Worm (Caenorhabditis elegans): ENCODE results near the gene F20D1.3.

DNA sequence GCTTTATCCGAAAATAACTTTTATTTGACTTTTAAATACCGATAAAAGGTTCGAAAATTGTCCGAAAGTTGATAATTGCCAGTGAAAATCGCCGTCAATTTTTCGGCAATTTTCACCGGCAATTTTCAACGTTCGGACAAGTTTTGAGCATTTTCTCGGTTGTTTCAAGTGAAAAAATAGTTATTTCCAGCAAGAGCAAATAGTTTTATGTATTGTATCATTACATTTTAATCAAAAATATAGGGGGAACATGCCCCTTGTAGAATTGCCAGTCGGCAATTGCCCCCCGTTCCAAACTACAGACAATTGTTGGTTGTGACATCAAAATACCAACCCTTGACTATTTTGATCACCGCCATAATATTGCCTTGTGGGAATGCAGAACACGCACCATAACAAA lies 13.5 kb upstream of the F20D1.3 start, which contains the start of gene rgs-10:
- no peak for TF ChIP-seq flt-1 (GFP tag; IDR thresholded peaks at IDR 0.05)
- no peak for TF ChIP-seq klf-2 (GFP tag; conservative IDR thresholded peaks at IDR 0.05)
- no peak for TF ChIP-seq med-1 (GFP tag; optimal IDR thresholded peaks at IDR 0.05; ENCODE audit: insufficient read depth)
